Worm (Caenorhabditis elegans): ENCODE measurements around the gene max-1.
A peak's percentile ranks its signal among the peaks of the same experiment; 100 is the strongest.

max-1 gene

DNA sequence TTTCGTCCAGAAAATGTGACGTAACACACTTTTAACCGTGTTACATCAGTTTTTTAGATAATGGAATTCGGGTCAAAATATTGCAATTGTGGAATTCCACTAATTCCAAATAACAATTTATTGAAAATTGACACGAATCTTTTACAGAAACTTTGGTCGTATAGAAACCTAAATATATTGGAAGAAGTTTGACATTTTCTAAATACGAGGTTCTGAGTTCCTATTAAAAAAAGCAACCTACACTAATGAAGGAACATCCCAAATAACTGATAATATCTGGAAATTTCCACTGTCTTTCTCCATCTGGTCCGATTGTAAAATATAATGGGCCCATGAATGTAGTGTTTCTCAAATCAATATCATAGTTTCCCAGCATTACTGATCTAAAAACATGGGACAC lies 1.2 kb upstream of the max-1 start:
- TF ChIP-seq zip-2 (tag; optimal IDR thresholded peaks at IDR 0.05) (no peak), hlh-30 (tag; optimal IDR thresholded peaks at IDR 0.05; ENCODE audit: insufficient read depth) (no peak), tra-1 (GFP tag; IDR thresholded peaks at IDR 0.05) (no peak), set-16 (GFP tag; IDR thresholded peaks at IDR 0.05) (no peak), unc-62 (GFP tag; optimal IDR thresholded peaks at IDR 0.05 in 1 of 2) (peak in 1 of 2 experiments; percentile 93), unc-62 (tag; optimal IDR thresholded peaks at IDR 0.05) (no peak)

DNA sequence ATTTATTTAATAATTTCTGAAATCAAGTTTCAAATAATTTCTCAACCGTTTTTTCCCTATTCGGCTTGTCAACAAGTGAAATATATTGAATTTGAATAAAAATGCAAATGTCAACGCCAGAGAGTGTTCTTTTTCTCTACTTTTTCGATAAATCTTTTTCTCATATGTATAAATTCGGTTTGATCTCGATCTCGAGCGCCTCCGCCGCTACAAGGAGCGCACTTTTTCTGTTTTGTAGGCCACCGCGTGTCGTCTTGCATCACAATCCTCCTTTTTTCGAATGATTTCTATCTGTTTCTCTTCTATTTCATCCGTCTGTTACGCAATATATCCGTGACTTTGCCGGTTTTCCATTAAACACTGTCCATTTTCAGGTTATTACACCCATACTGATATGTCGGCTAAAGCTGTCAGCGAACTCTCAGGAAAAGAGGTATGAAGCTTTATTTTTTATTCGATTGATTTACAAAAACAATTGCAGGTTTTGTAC lies 3.9 kb downstream of the max-1 start, which contains the start of gene acly-2:
acly-2 (plus strand) TSS at position 375 of the 490 bp plus-strand sequence.
- TF ChIP-seq nhr-28 (tag; optimal IDR thresholded peaks at IDR 0.05), result peak; percentile 42
- TF ChIP-seq vab-7 (GFP tag; IDR thresholded peaks at IDR 0.05), result no peak

DNA sequence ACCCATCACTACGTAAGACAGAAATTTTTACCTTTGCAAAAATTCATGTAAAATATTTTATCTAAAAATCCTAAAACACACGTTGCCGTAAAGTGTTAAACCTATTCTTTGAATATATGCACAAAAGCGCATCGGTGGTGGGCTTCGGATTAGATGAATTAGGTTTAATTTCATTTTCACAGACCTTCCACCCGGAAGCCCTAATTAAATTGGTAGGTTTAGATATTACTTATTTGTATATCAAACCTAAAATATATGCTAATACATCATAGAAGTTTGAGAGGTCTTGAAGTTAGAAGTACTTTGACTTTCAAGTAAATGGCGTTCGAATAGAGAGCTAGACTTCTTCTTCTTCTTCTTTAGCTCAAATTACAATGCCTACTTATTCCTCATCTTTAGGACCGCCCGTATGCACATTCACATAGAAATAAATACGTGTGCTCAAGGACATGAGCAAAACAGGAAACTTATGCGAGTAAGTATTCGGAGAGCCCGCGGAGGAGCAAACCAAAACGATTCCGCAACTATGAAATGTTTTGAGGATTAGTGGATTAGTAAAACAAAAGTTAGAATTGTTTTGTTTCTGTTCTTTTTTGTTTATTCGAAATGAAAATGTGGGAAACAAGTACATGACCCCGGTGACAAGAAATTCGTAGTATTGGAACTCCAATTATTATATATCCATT lies 5.3 kb downstream of the max-1 start:
- TF ChIP-seq spr-1 (tag; optimal IDR thresholded peaks at IDR 0.05) (no peak), unc-62 (GFP tag; optimal IDR thresholded peaks at IDR 0.05 in 1 of 2) (peak in 1 of 2 experiments; percentile 65), unc-62 (tag; optimal IDR thresholded peaks at IDR 0.05) (no peak)

DNA sequence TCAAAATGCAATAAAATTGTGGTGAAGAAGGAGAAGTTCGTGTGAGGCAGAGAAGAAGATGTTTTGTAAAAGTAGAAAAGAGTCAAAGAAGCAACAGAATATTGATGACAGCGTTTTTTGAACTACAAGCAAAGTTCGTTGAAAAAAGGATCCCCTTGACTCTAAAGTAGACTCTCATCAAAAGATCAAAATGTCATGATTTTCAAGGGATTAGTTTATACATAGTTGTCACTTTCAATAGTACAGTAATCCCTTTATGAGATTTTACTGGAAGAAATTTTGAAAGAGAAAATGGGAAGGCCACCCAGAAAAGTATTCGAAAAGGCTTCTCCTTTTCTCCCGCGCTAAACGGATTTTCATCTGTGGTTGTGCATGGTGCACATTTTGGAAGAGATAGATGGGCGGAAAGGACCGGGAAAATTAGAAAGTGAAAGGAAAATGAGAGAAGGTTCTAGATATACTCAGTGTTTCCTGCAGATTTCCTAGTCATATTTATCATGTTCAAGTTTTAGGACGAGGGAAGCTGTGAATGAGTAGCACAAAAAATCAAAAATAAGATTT lies 7.0 kb downstream of the max-1 start:
- TF ChIP-seq ztf-11 (tag; optimal IDR thresholded peaks at IDR 0.05) (no peak), unc-62 (GFP tag; optimal IDR thresholded peaks at IDR 0.05 in 1 of 2) (peak in 1 of 2 experiments; percentile 91), unc-62 (tag; optimal IDR thresholded peaks at IDR 0.05) (no peak)

DNA sequence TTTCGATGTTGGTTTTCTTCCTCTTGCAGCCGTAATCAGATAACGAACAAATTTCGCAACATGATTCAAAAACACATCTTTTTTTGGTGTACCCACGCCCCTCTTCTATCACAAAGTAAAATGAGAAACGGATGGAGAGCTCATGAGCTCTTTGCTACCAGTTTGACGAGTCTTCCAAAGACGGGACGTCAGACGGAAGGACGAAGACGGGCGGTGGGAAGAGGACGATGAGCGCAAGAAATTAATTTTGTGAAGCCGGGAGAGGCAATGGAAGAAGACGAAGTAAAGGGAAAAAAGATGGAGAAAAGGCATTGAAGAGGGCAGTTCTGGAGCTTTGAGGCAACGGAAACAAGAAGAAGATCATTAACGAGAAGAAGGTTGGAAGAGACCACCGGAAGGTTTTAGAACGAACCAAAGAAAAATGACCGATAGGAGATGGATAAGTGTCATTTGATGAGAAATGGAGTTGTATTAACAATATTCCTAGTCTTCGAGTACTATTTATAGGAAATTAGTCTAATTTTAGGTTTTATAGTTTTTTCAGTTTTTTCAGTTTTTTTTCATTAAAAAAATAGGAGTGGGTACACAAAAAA lies 8.3 kb downstream of the max-1 start:
- TF ChIP-seq set-16 (GFP tag; IDR thresholded peaks at IDR 0.05), result no peak
- no peak for TF ChIP-seq nhr-28 (tag; optimal IDR thresholded peaks at IDR 0.05)
- no peak for TF ChIP-seq hlh-11 (tag; optimal IDR thresholded peaks at IDR 0.05)
- no peak for TF ChIP-seq nhr-48 (tag; optimal IDR thresholded peaks at IDR 0.05)
- no peak for TF ChIP-seq daf-8 (GFP tag; IDR thresholded peaks at IDR 0.05)
- 0 out of 2 replicates have a peak, but pooled peaks have one; percentile 23 for TF ChIP-seq ceh-20 (GFP tag; IDR thresholded peaks at IDR 0.05)
- TF ChIP-seq zfp-2 (tag; optimal IDR thresholded peaks at IDR 0.05), result no peak
- TF ChIP-seq aha-1 (tag), result peak; percentile 97
- TF ChIP-seq madf-5 (GFP tag; IDR thresholded peaks at IDR 0.05), result no peak
- TF ChIP-seq Y48G9A.11 (GFP tag; IDR thresholded peaks at IDR 0.05), result no peak
- no peak for TF ChIP-seq Y105C5A.15 (GFP tag; IDR thresholded peaks at IDR 0.05)
- TF ChIP-seq dve-1 (tag; optimal IDR thresholded peaks at IDR 0.05; ENCODE audit: insufficient read depth), result no peak

DNA sequence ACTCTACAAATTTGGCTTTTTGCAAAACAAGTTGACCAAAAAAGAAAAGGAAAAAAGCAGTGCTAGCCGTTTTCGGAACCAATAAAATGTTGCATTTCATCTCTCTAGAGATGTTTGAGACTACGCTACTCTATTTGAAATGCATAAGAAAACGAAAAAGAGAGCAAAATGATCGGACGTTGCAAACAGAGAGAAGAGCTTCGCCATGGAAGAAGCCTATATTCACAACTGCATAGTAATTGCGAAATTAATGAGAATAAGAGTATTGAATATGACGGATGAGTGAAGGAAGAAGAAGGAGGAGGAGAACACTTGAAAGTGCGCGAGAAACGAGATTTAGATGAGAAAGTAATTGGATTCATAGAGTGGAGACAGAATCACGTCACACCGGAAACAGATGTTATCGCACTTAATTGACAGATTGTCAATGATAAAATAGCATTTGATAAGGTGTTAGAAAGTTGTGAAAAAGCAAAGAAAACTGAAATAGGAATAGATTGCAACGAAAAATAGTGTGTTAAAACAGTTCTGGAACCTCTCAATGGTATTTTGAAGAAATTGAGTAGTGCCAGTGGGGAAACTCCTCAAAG lies 14.1 kb downstream of the max-1 start:
- TF ChIP-seq nhr-25 (tag; optimal IDR thresholded peaks at IDR 0.05; ENCODE audit: borderline replicate concordance, insufficient read depth) (no peak), zfp-2 (tag; optimal IDR thresholded peaks at IDR 0.05) (no peak), zfp-3 (GFP tag; conservative IDR thresholded peaks at IDR 0.05) (no peak), T26A8.4 (GFP tag; IDR thresholded peaks at IDR 0.05) (no peak), dmd-6 (GFP tag; IDR thresholded peaks at IDR 0.05) (peak; percentile 15; the same call in 1 of the 2 replicates), ztf-7 (tag; optimal IDR thresholded peaks at IDR 0.05) (no peak), zip-11 (GFP tag; IDR thresholded peaks at IDR 0.05) (no peak), lin-15B (tag; optimal IDR thresholded peaks at IDR 0.05) (no peak), nhr-111 (GFP tag; optimal IDR thresholded peaks at IDR 0.05) (no peak), Y48G9A.11 (GFP tag; IDR thresholded peaks at IDR 0.05) (no peak), unc-62 (GFP tag; optimal IDR thresholded peaks at IDR 0.05 in 1 of 2) (peak in 1 of 2 experiments; percentile 84), unc-62 (tag; optimal IDR thresholded peaks at IDR 0.05) (no peak), ZK546.5 (tag; optimal IDR thresholded peaks at IDR 0.05) (no peak)
